Worm (Caenorhabditis elegans) whole organism, L4 larva: Measurements from ENCODE around the gene F43C1.7.

Source experiments
- egl-27 ChIP-seq: sonication (generic microtip); optimal IDR thresholded peaks from 3 replicates; lab custom pipeline; 2017; ENCODE audit warnings: missing biosample characterization, missing genetic modification reagents, missing genetic modification characterization
- mep-1 ChIP-seq: fragments of 150-350 bp; sonication (generic microtip); optimal IDR thresholded peaks from 3 replicates; lab custom pipeline; 2014; ENCODE audit warnings: missing biosample characterization, missing genetic modification characterization
- nhr-48 ChIP-seq: sonication (generic microtip); optimal IDR thresholded peaks from 2 replicates; lab custom pipeline; 2016; ENCODE audit warnings: mild to moderate bottlenecking, missing genetic modification characterization, missing compliant biosample characterization
- nhr-76 ChIP-seq: fragments of 150-350 bp; optimal IDR thresholded peaks from 2 replicates; lab custom pipeline; 2014; ENCODE audit warnings: missing biosample characterization, missing genetic modification characterization
- unc-130 ChIP-seq: sonication (generic microtip); optimal IDR thresholded peaks from 2 replicates; lab custom pipeline; 2016; ENCODE audit warnings: missing genetic modification reagents, missing genetic modification characterization, missing compliant biosample characterization
- unc-62 ChIP-seq, 3 experiments: fragments of 150-350 bp in 1 of 3; sonication (generic microtip); optimal IDR thresholded peaks in 2 of 3; peaks in 1 of 3; 1 replicate in 1 of 3; 2 replicates in 2 of 3; lab custom pipeline; 2014 to 2017; ENCODE audit warnings: missing biosample characterization in 3 of 3, missing genetic modification characterization in 3 of 3, missing genetic modification reagents in 3 of 3, missing genotype in 1 of 3

DNA sequence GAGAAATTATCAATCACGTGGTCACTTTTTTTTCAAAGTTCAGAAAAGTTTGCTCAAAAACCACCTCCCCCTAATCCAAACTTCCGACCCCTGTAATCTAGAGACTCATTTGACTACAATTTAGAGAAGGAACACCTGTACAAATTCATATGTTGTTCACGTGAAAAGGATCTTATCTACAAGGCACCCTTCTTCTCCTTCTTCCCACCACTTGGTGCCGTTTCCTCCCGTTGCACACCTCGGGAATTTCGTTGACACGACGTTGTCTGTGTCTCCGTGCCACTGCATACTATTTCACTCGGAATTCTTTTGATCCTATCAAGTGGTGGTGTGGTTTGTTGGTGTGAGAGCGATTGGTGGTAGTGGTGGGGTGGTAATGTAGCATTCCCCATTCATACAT, 32.1 kb upstream of the F43C1.7 start:
- no peak for TF ChIP-seq mep-1 (tag; lab: Kevin White, UChicago)
- TF ChIP-seq nhr-48: no peak
- no peak for TF ChIP-seq nhr-76 (tag; lab: Kevin White, UChicago)
- TF ChIP-seq unc-62 (GFP tag; optimal IDR thresholded peaks at IDR 0.05 in 1 of 2; lab: Kevin White, UChicago): peak in 1 of 2 experiments; percentile 93
- TF ChIP-seq unc-62 (tag; optimal IDR thresholded peaks at IDR 0.05; lab: Kevin White, UChicago): no peak
- TF ChIP-seq unc-130 (GFP tag; lab: Kevin White, UChicago): no peak
- TF ChIP-seq egl-27 (tag; lab: Kevin White, UChicago): no peak
